Worm (Caenorhabditis elegans): ENCODE measurements around the gene elo-3.

The elo-3 gene

ce11 chrIV:7211313-7211712 lies 26.2 kb upstream of the elo-3 start (continued):
- TF ChIP-seq let-607 (tag; optimal IDR thresholded peaks at IDR 0.05) (no peak), nhr-27 (tag; optimal IDR thresholded peaks at IDR 0.05) (no peak), chd-7 (tag; optimal IDR thresholded peaks at IDR 0.05) (no peak), zfh-2 (GFP tag; conservative IDR thresholded peaks at IDR 0.05) (no peak), lin-26 (GFP tag; IDR thresholded peaks at IDR 0.05) (no peak), aptf-2 (GFP tag; conservative IDR thresholded peaks at IDR 0.05) (peak; percentile 83), snpc-4 (GFP tag; optimal IDR thresholded peaks at IDR 0.05) (no peak), snpc-4 (tag; optimal IDR thresholded peaks at IDR 0.05) (no peak), unc-130 (GFP tag; optimal IDR thresholded peaks at IDR 0.05) (no peak), F33H1.4 (GFP tag; IDR thresholded peaks at IDR 0.05) (no peak; the same call in 1 of the 2 replicates), dpff-1 (tag; optimal IDR thresholded peaks at IDR 0.05) (no peak), ccch-3 (GFP tag; optimal IDR thresholded peaks at IDR 0.05) (no peak), Y67H2A.10 (GFP tag; conservative IDR thresholded peaks at IDR 0.05) (no peak), gei-17 (GFP tag; optimal IDR thresholded peaks at IDR 0.05) (no peak), pbrm-1 (GFP tag; IDR thresholded peaks at IDR 0.05) (no peak), ztf-18 (tag; optimal IDR thresholded peaks at IDR 0.05) (no peak), unc-62 (GFP tag; optimal IDR thresholded peaks at IDR 0.05) (no peak), F37B4.10 (GFP tag; IDR thresholded peaks at IDR 0.05) (no peak), nfya-1 (tag; optimal IDR thresholded peaks at IDR 0.05; ENCODE audit: borderline replicate concordance, insufficient read depth) (no peak), him-1 (tag; optimal IDR thresholded peaks at IDR 0.05) (no peak), nhr-120 (GFP tag; IDR thresholded peaks at IDR 0.05) (no peak), pha-4 (tag; optimal IDR thresholded peaks at IDR 0.05) (no peak), sea-2 (GFP tag; IDR thresholded peaks at IDR 0.05) (no peak), dox-1 (GFP tag; IDR thresholded peaks at IDR 0.05) (no peak), ztf-3 (GFP tag; optimal IDR thresholded peaks at IDR 0.05) (no peak), madf-8 (GFP tag; conservative IDR thresholded peaks at IDR 0.05) (peak; percentile 67), snpc-3.4 (tag; optimal IDR thresholded peaks at IDR 0.05) (no peak), madf-6 (GFP tag; IDR thresholded peaks at IDR 0.05) (peak; percentile 90), ceh-40 (GFP tag; IDR thresholded peaks at IDR 0.05) (no peak), efl-1 (GFP tag; optimal IDR thresholded peaks at IDR 0.05) (peak; percentile 81), nhr-80 (tag; optimal IDR thresholded peaks at IDR 0.05) (no peak), mxl-1 (tag; optimal IDR thresholded peaks at IDR 0.05) (no peak), lir-1 (GFP tag; conservative IDR thresholded peaks at IDR 0.05) (no peak), T26A5.8 (tag; optimal IDR thresholded peaks at IDR 0.05) (no peak), B0261.1 (tag; optimal IDR thresholded peaks at IDR 0.05) (no peak), hmg-1.2 (GFP tag; IDR thresholded peaks at IDR 0.05) (peak; percentile 38; the same call in 1 of the 2 replicates)

- TF ChIP-seq nhr-80 (tag; optimal IDR thresholded peaks at IDR 0.05) (peak; percentile 37), somi-1 (GFP tag; optimal IDR thresholded peaks at IDR 0.05) (no peak)
These were observed 24.7 kb upstream of the elo-3 start for ce11 chrIV:7212769-7213168.

- TF ChIP-seq madf-8 (GFP tag; conservative IDR thresholded peaks at IDR 0.05) (no peak), rec-8 (tag; optimal IDR thresholded peaks at IDR 0.05) (no peak), attf-6 (GFP tag; IDR thresholded peaks at IDR 0.05) (no peak), rpc-1 (optimal IDR thresholded peaks at IDR 0.05) (no peak), rpc-1 (tag; optimal IDR thresholded peaks at IDR 0.05) (no peak), repo-1 (tag; optimal IDR thresholded peaks at IDR 0.05) (no peak), ceh-27 (GFP tag; optimal IDR thresholded peaks at IDR 0.05) (no peak), hmg-1.2 (GFP tag; IDR thresholded peaks at IDR 0.05) (no peak), ztf-26 (tag; optimal IDR thresholded peaks at IDR 0.05) (no peak), lin-40 (tag; optimal IDR thresholded peaks at IDR 0.05) (no peak), akir-1 (GFP tag; optimal IDR thresholded peaks at IDR 0.05) (no peak), K12H6.12 (tag; optimal IDR thresholded peaks at IDR 0.05) (no peak), pbrm-1 (GFP tag; IDR thresholded peaks at IDR 0.05) (no peak), B0261.1 (tag; optimal IDR thresholded peaks at IDR 0.05) (no peak)
These were observed 21.3 kb upstream of the elo-3 start for ce11 chrIV:7216210-7216609.
